Worm (Caenorhabditis elegans): ENCODE measurements around the gene fntb-1.

ce11 chrV:14421325-14421724 lies 26.1 kb upstream of the fntb-1 start, which contains the start of gene dhs-22:
- TF ChIP-seq elt-2 (tag; optimal IDR thresholded peaks at IDR 0.05) (no peak), pag-3 (tag; optimal IDR thresholded peaks at IDR 0.05; ENCODE audit: borderline replicate concordance) (no peak), nhr-11 (tag; optimal IDR thresholded peaks at IDR 0.05) (no peak), ceh-30 (tag; optimal IDR thresholded peaks at IDR 0.05) (no peak), sox-4 (tag; optimal IDR thresholded peaks at IDR 0.05) (no peak), fkh-10 (GFP tag; optimal IDR thresholded peaks at IDR 0.05) (no peak), ceh-6 (GFP tag; optimal IDR thresholded peaks at IDR 0.05) (no peak), eyg-1 (tag; optimal IDR thresholded peaks at IDR 0.05) (no peak), C08G9.2 (tag; optimal IDR thresholded peaks at IDR 0.05) (no peak)
